Worm (Caenorhabditis elegans): ENCODE results near the gene nhr-145.

DNA sequence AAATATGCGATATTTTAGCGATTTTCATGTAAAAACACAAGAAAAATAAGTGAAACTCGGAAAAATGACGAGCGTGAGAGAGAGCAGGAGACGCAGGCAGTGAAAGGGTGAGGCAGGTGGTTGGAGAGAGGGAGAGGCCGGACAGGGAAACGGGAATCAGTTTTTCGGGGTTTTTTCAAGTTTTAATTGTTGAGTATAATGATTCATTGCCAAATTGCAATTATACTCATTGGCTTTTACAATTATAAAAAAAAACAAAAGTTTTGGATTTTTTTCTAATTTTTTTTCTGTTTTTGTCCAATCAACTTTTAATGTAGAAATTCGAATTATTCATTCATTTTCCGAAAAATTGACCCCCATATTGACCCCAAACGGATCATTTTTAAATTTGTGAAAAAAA is 5.0 kb upstream of the nhr-145 start, which contains the start of gene nhr-95:
- no peak for TF ChIP-seq T22C8.4 (GFP tag; IDR thresholded peaks at IDR 0.05)
- TF ChIP-seq klf-2 (GFP tag; conservative IDR thresholded peaks at IDR 0.05), result no peak
- TF ChIP-seq med-1 (GFP tag; optimal IDR thresholded peaks at IDR 0.05; ENCODE audit: insufficient read depth), result no peak
- TF ChIP-seq flt-1 (GFP tag; IDR thresholded peaks at IDR 0.05), result no peak
- TF ChIP-seq ref-1 (GFP tag; conservative IDR thresholded peaks at IDR 0.05), result no peak
- no peak for TF ChIP-seq cog-1 (tag; optimal IDR thresholded peaks at IDR 0.05)
- TF ChIP-seq ztf-23 (GFP tag; IDR thresholded peaks at IDR 0.05), result no peak
- no peak for TF ChIP-seq tab-1 (GFP tag; IDR thresholded peaks at IDR 0.05)

All from whole organism, midembryonic.